Fruit fly (Drosophila melanogaster): ENCODE results near the gene PGRP-LC.

PGRP-LC gene

DNA sequence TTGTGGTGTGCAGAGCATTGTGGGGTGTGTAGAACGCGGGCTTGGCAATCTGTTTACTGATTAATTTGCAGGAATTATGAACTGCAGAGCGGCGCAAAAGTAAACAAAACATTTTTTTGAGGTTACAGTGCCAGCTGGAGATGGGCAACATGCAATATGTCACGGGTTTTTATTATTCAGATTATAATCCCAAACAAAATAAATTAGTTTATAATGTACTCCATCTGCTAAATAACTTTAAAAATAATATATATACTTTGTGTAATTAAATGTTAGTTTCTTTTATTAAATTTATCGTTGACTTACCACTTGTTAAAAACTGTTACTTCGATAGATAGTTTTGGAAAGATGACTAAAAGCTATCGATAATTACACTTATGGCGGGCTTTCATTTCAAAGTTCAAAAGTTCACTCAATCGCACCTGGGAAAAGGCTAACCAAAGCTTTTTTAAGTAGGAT is 32.3 kb downstream of the PGRP-LC start, which contains the start of gene Fdx1 (continued):
- TF ChIP-seq HLH4C (GFP tag; IDR thresholded peaks at IDR 0.05; ENCODE audit: partially characterized antibody) (peak; percentile 73), H2.0 (GFP tag; IDR thresholded peaks at IDR 0.05) (peak; percentile 47; the same call in 1 of the 2 replicates), E2f2 (GFP tag; IDR thresholded peaks at IDR 0.05) (peak; percentile 90), Asciz (GFP tag; optimal IDR thresholded peaks at IDR 0.05) (no peak), Taf1 (GFP tag; IDR thresholded peaks at IDR 0.05) (no peak), Chrac-16 (GFP tag; optimal IDR thresholded peaks at IDR 0.05) (peak; percentile 23), Hmx (GFP tag; optimal IDR thresholded peaks at IDR 0.05) (no peak), CG9609 (GFP tag; optimal IDR thresholded peaks at IDR 0.05) (no peak), bigmax (GFP tag; optimal IDR thresholded peaks at IDR 0.05) (peak; percentile 97), corto (GFP tag; optimal IDR thresholded peaks at IDR 0.05) (no peak), CG13287 (GFP tag; IDR thresholded peaks at IDR 0.05; ENCODE audit: partially characterized antibody) (peak; percentile 81), CG14965 (GFP tag; optimal IDR thresholded peaks at IDR 0.05; ENCODE audit: borderline replicate concordance) (no peak), CG6654 (GFP tag; optimal IDR thresholded peaks at IDR 0.05) (no peak), CrebB (tag; optimal IDR thresholded peaks at IDR 0.05) (peak; percentile 6), CG13123 (GFP tag; optimal IDR thresholded peaks at IDR 0.05) (no peak), jumu (GFP tag; optimal IDR thresholded peaks at IDR 0.05) (no peak), PHDP (tag; optimal IDR thresholded peaks at IDR 0.05) (peak; percentile 31), HmgZ (tag; optimal IDR thresholded peaks at IDR 0.05) (peak; percentile 49), lab (GFP tag; optimal IDR thresholded peaks at IDR 0.05) (no peak), Mad (GFP tag; optimal IDR thresholded peaks at IDR 0.05) (no peak), br (optimal IDR thresholded peaks at IDR 0.05) (no peak), unpg (GFP tag; optimal IDR thresholded peaks at IDR 0.05) (peak; percentile 44), MBD-R2 (GFP tag; IDR thresholded peaks at IDR 0.05) (peak; percentile 70), Adf1 (GFP tag; IDR thresholded peaks at IDR 0.05) (no peak), CG2712 (tag; optimal IDR thresholded peaks at IDR 0.05) (peak; percentile 45), CG31441 (GFP tag; IDR thresholded peaks at IDR 0.05) (peak; percentile 52), CG12391 (tag; optimal IDR thresholded peaks at IDR 0.05) (peak; percentile 65), sug (tag; optimal IDR thresholded peaks at IDR 0.05) (peak; percentile 61), phol (tag; optimal IDR thresholded peaks at IDR 0.05) (peak; percentile 36), slbo (GFP tag; IDR thresholded peaks at IDR 0.05) (peak; percentile 74), CG16813 (GFP tag; IDR thresholded peaks at IDR 0.05; ENCODE audit: partially characterized antibody) (peak; percentile 53; the same call in 2 of the 3 replicates), Oaz (GFP tag; IDR thresholded peaks at IDR 0.05) (0 out of 2 replicates have a peak, but pooled peaks have one; percentile 13), pzg (GFP tag; optimal IDR thresholded peaks at IDR 0.05) (peak; percentile 45), ranshi (GFP tag; IDR thresholded peaks at IDR 0.05) (peak; percentile 37; the same call in 1 of the 2 replicates), Hr51 (GFP tag; optimal IDR thresholded peaks at IDR 0.05) (peak in 1 of 2 experiments; percentile 51), Xrp1 (GFP tag; IDR thresholded peaks at IDR 0.05) (peak; percentile 59; the same call in 1 of the 2 replicates), CG10366 (GFP tag; IDR thresholded peaks at IDR 0.05) (no peak), Pdp1 (GFP tag; optimal IDR thresholded peaks at IDR 0.05) (peak in 1 of 2 experiments; percentile 59), Eip74EF (GFP tag; optimal IDR thresholded peaks at IDR 0.05) (no peak), CG17361 (GFP tag; IDR thresholded peaks at IDR 0.05) (0 out of 3 replicates have a peak, but pooled peaks have one; percentile 48), nmo (GFP tag; optimal IDR thresholded peaks at IDR 0.05) (peak; percentile 45), Scr (GFP tag; IDR thresholded peaks at IDR 0.05; ENCODE audit: partially characterized antibody) (peak; percentile 68), CG14710 (tag; optimal IDR thresholded peaks at IDR 0.05) (peak; percentile 49), CG12659 (GFP tag; optimal IDR thresholded peaks at IDR 0.05) (peak; percentile 27), tgo (GFP tag; IDR thresholded peaks at IDR 0.05) (peak; percentile 28; the same call in 2 of the 3 replicates), Myb (GFP tag; optimal IDR thresholded peaks at IDR 0.05) (no peak), zfh2 (GFP tag; optimal IDR thresholded peaks at IDR 0.05) (peak; percentile 12), E2f1 (GFP tag; IDR thresholded peaks at IDR 0.05) (0 out of 2 replicates have a peak, but pooled peaks have one; percentile 22), Dbx (GFP tag; IDR thresholded peaks at IDR 0.05) (peak; percentile 39; the same call in 1 of the 3 replicates)
